Worm (Caenorhabditis elegans) whole organism, late embryonic: Measurements from ENCODE around the gene T22F7.1.

Experiments
- ceh-14 ChIP-seq: sonication (generic microtip); optimal IDR thresholded peaks from 2 replicates; lab custom pipeline; 2016; ENCODE audit warnings: missing genotype, missing genetic modification characterization, missing compliant biosample characterization
- ceh-45 ChIP-seq: fragments of 200-800 bp; sonication (Bioruptor generic); IDR thresholded peaks from 2 replicates; pipeline ENCODE4 v1.3.6; 2022; ENCODE audit warnings: missing genetic modification reagents, missing genetic modification characterization, missing compliant biosample characterization
- elt-4 ChIP-seq: sonication (generic microtip); optimal IDR thresholded peaks from 2 replicates; lab custom pipeline; 2016; ENCODE audit warnings: missing genetic modification characterization, missing compliant biosample characterization
- hlh-8 ChIP-seq: sonication (generic microtip); optimal IDR thresholded peaks from 2 replicates; lab custom pipeline; 2016; ENCODE audit warnings: missing genotype, missing genetic modification characterization, missing compliant biosample characterization
- nhr-11 ChIP-seq: fragments of 150-350 bp; optimal IDR thresholded peaks from 2 replicates; lab custom pipeline; 2014; ENCODE audit warnings: missing biosample characterization, missing genetic modification characterization

DNA sequence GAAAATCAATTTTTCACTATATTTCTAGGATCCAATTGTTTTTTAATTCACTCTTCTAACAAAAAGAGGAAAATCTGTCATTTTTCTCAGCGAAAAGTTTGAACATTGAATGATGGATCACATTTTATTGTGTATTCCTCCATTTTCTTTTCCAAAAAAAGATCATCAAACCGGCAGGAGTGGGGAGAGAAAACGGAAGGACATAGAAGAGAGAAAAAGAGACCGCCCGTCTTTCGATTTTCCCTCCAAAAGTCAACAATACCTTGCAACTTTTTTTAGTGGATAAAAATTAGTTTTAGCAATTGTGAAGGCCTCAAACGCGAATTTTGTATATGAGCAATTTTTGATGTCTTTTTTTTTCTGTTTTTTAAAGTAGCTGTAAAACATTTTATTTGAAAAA is 21.9 kb downstream of the T22F7.1 start:
- TF ChIP-seq elt-4 (no peak), nhr-11 (tag; lab: Kevin White, UChicago) (no peak), hlh-8 (tag; lab: Kevin White, UChicago) (no peak), ceh-14 (no peak), ceh-45 (GFP tag; lab: Robert Waterston, UW) (no peak)
